Worm (Caenorhabditis elegans) whole organism, young adult: ENCODE results near the gene C48B4.3.

Source experiments
- D2030.7 ChIP-seq: fragments of 200-800 bp; sonication (Bioruptor generic); IDR thresholded peaks from 2 replicates; pipeline ENCODE4 v1.3.6; 2022; ENCODE audit warnings: missing genetic modification reagents, missing genetic modification characterization, missing compliant biosample characterization
- F22D6.2 ChIP-seq: sonication (generic microtip); optimal IDR thresholded peaks from 2 replicates; lab custom pipeline; 2016; ENCODE audit warnings: mild to moderate bottlenecking, missing genetic modification characterization, missing compliant biosample characterization
- F23B12.7 ChIP-seq: sonication (generic microtip); optimal IDR thresholded peaks from 2 replicates; lab custom pipeline; 2017; ENCODE audit warnings: missing genetic modification characterization, mild to moderate bottlenecking, missing compliant biosample characterization, antibody characterized with exemption, moderate library complexity; ENCODE audit not compliant: insufficient read depth
- F39B2.1 ChIP-seq: fragments of 200-800 bp; sonication (Bioruptor generic); IDR thresholded peaks from 2 replicates; pipeline ENCODE4 v1.3.6; 2022; ENCODE audit warnings: missing genetic modification reagents, missing genetic modification characterization, missing compliant biosample characterization
- F57A8.1 ChIP-seq: fragments of 200-800 bp; sonication (Bioruptor generic); optimal IDR thresholded peaks from 2 replicates; lab custom pipeline; 2018; ENCODE audit warnings: mild to moderate bottlenecking, missing genetic modification characterization, moderate library complexity, missing compliant biosample characterization
- K11D2.4 ChIP-seq: fragments of 200-800 bp; sonication (Bioruptor generic); IDR thresholded peaks from 2 replicates; pipeline ENCODE4 v1.3.6; 2022; ENCODE audit warnings: missing genetic modification reagents, missing genetic modification characterization, missing compliant biosample characterization
- K12H6.12 ChIP-seq: fragments of 200-800 bp; sonication (Bioruptor generic); optimal IDR thresholded peaks from 2 replicates; lab custom pipeline; 2018; ENCODE audit warnings: mild to moderate bottlenecking, missing genetic modification characterization, missing compliant biosample characterization
- T07F8.4 ChIP-seq: sonication (generic microtip); optimal IDR thresholded peaks from 2 replicates; lab custom pipeline; 2016; ENCODE audit warnings: mild to moderate bottlenecking, missing genetic modification characterization, moderate library complexity, missing compliant biosample characterization
- T26A5.8 ChIP-seq: sonication (generic microtip); optimal IDR thresholded peaks from 2 replicates; lab custom pipeline; 2016; ENCODE audit warnings: missing genetic modification characterization, missing compliant biosample characterization
- Y56A3A.18 ChIP-seq: fragments of 200-800 bp; sonication (Bioruptor generic); IDR thresholded peaks from 2 replicates; pipeline ENCODE4 v1.3.6; 2022; ENCODE audit warnings: missing genetic modification reagents, missing genetic modification characterization, missing compliant biosample characterization
- ama-1 ChIP-seq, 3 experiments: fragments of 150-350 bp in 1 of 3; sonication (generic microtip) in 2 of 3; optimal IDR thresholded peaks; 2 replicates each; lab custom pipeline; 2014 to 2018; ENCODE audit warnings: missing biosample characterization in 2 of 3, missing genetic modification characterization in 2 of 3, missing genetic modification reagents in 2 of 3
- aptf-2 ChIP-seq: fragments of 200-800 bp; sonication (Bioruptor generic); conservative IDR thresholded peaks from 2 replicates; pipeline ENCODE4 v1.3.6; 2022; ENCODE audit warnings: missing genetic modification reagents, missing genetic modification characterization, missing compliant biosample characterization
- aptf-3 ChIP-seq: fragments of 200-800 bp; sonication (Bioruptor generic); IDR thresholded peaks from 2 replicates; pipeline ENCODE4 v1.3.6; 2022; ENCODE audit warnings: missing genetic modification characterization, missing compliant biosample characterization
- athp-1 ChIP-seq: sonication (generic microtip); optimal IDR thresholded peaks from 2 replicates; lab custom pipeline; 2017; ENCODE audit warnings: mild to moderate bottlenecking, missing genetic modification characterization, missing compliant biosample characterization
- ccch-3 ChIP-seq: fragments of 200-800 bp; sonication (Bioruptor generic); optimal IDR thresholded peaks from 2 replicates; lab custom pipeline; 2018; ENCODE audit warnings: mild to moderate bottlenecking, missing genetic modification characterization, missing compliant biosample characterization
- cebp-1 ChIP-seq, 2 experiments: fragments of 200-800 bp in 1 of 2; sonication (Bioruptor generic) in 1 of 2; sonication (generic microtip) in 1 of 2; IDR thresholded peaks in 1 of 2; optimal IDR thresholded peaks in 1 of 2; 2 replicates each; pipeline versions ENCODE4 v1.3.6 to Lab custom; 2017 to 2022; ENCODE audit warnings: missing compliant biosample characterization in 2 of 2, missing genetic modification characterization in 2 of 2, mild to moderate bottlenecking in 1 of 2, missing genetic modification reagents in 1 of 2, moderate library complexity in 1 of 2
- ceh-100 ChIP-seq: fragments of 200-800 bp; sonication (Bioruptor generic); IDR thresholded peaks from 2 replicates; pipeline ENCODE4 v1.3.6; 2022; ENCODE audit warnings: missing genetic modification reagents, missing genetic modification characterization, missing compliant biosample characterization
- ceh-27 ChIP-seq: fragments of 200-800 bp; sonication (Bioruptor generic); optimal IDR thresholded peaks from 2 replicates; lab custom pipeline; 2018; ENCODE audit warnings: mild to moderate bottlenecking, missing genetic modification characterization, moderate library complexity, missing compliant biosample characterization
- ceh-58 ChIP-seq: fragments of 200-800 bp; sonication (Bioruptor generic); IDR thresholded peaks from 2 replicates; pipeline ENCODE4 v1.3.6; 2022; ENCODE audit warnings: missing genetic modification characterization, missing compliant biosample characterization
- ceh-91 ChIP-seq: fragments of 200-800 bp; sonication (Bioruptor generic); IDR thresholded peaks from 2 replicates; pipeline ENCODE4 v1.3.6; 2022; ENCODE audit warnings: missing genetic modification reagents, missing genetic modification characterization, missing compliant biosample characterization
- dox-1 ChIP-seq: fragments of 200-800 bp; sonication (Bioruptor generic); IDR thresholded peaks from 2 replicates; pipeline ENCODE4 v1.3.6; 2022; ENCODE audit warnings: missing genetic modification reagents, missing genetic modification characterization, missing compliant biosample characterization
- dpff-1 ChIP-seq: sonication (generic microtip); optimal IDR thresholded peaks from 2 replicates; lab custom pipeline; 2017; ENCODE audit warnings: mild to moderate bottlenecking, missing genetic modification characterization, missing compliant biosample characterization
- efl-1 ChIP-seq: fragments of 150-350 bp; optimal IDR thresholded peaks from 2 replicates; lab custom pipeline; 2014; ENCODE audit warnings: missing biosample characterization, missing genetic modification reagents, missing genetic modification characterization
- egl-44 ChIP-seq: fragments of 200-800 bp; sonication (Bioruptor generic); IDR thresholded peaks from 2 replicates; pipeline ENCODE4 v1.3.6; 2022; ENCODE audit warnings: missing genetic modification reagents, missing genetic modification characterization, missing compliant biosample characterization
- ekl-4 ChIP-seq: fragments of 200-800 bp; sonication (Bioruptor generic); IDR thresholded peaks from 2 replicates; pipeline ENCODE4 v1.3.6; 2022; ENCODE audit warnings: missing genetic modification reagents, missing genetic modification characterization, missing compliant biosample characterization
- hmg-1.2 ChIP-seq: fragments of 200-800 bp; sonication (Bioruptor generic); IDR thresholded peaks from 2 replicates; pipeline ENCODE4 v1.3.6; 2022; ENCODE audit warnings: missing genetic modification reagents, missing genetic modification characterization, missing compliant biosample characterization
- hrde-1 ChIP-seq: sonication (generic microtip); optimal IDR thresholded peaks from 2 replicates; lab custom pipeline; 2016; ENCODE audit warnings: missing genetic modification characterization, mild to moderate bottlenecking, missing compliant biosample characterization, moderate library complexity, missing genotype, missing genetic modification reagents, borderline replicate concordance
- lag-1 ChIP-seq: fragments of 200-800 bp; sonication (Bioruptor generic); IDR thresholded peaks from 2 replicates; pipeline ENCODE4 v1.3.6; 2022; ENCODE audit warnings: missing genetic modification reagents, missing genetic modification characterization, missing compliant biosample characterization
- lin-54 ChIP-seq: fragments of 200-800 bp; sonication (Bioruptor generic); optimal IDR thresholded peaks from 2 replicates; lab custom pipeline; 2018; ENCODE audit warnings: mild to moderate bottlenecking, missing genetic modification characterization, missing compliant biosample characterization
- lir-1 ChIP-seq: fragments of 200-800 bp; sonication (Bioruptor generic); conservative IDR thresholded peaks from 2 replicates; pipeline ENCODE4 v1.3.6; 2022; ENCODE audit warnings: missing genetic modification reagents, missing genetic modification characterization, missing compliant biosample characterization
- madf-6 ChIP-seq: fragments of 200-800 bp; sonication (Bioruptor generic); IDR thresholded peaks from 2 replicates; pipeline ENCODE4 v1.3.6; 2022; ENCODE audit warnings: missing genetic modification reagents, missing genetic modification characterization, missing compliant biosample characterization
- mes-4 ChIP-seq: sonication (generic microtip); optimal IDR thresholded peaks from 2 replicates; lab custom pipeline; 2016; ENCODE audit warnings: missing genotype, missing genetic modification characterization, missing compliant biosample characterization
- nhr-120 ChIP-seq: fragments of 200-800 bp; sonication (Bioruptor generic); IDR thresholded peaks from 2 replicates; pipeline ENCODE4 v1.3.6; 2022; ENCODE audit warnings: missing genetic modification characterization, missing compliant biosample characterization
- nhr-179 ChIP-seq: sonication (generic microtip); optimal IDR thresholded peaks from 2 replicates; lab custom pipeline; 2016; ENCODE audit warnings: mild to moderate bottlenecking, missing genetic modification characterization, missing compliant biosample characterization
- nhr-27 ChIP-seq: fragments of 200-800 bp; sonication (Bioruptor generic); optimal IDR thresholded peaks from 2 replicates; lab custom pipeline; 2018; ENCODE audit warnings: mild to moderate bottlenecking, missing genetic modification characterization, moderate library complexity, missing compliant biosample characterization
- nhr-90 ChIP-seq: sonication (generic microtip); optimal IDR thresholded peaks from 2 replicates; lab custom pipeline; 2016; ENCODE audit warnings: missing genotype, mild to moderate bottlenecking, missing genetic modification characterization, missing compliant biosample characterization
- repo-1 ChIP-seq: sonication (generic microtip); optimal IDR thresholded peaks from 2 replicates; lab custom pipeline; 2017; ENCODE audit warnings: mild to moderate bottlenecking, missing genetic modification characterization, missing compliant biosample characterization
- rpc-1 ChIP-seq, 2 experiments: fragments of 150-350 bp in 1 of 2; sonication (generic microtip) in 1 of 2; optimal IDR thresholded peaks; 2 replicates each; lab custom pipeline; 2014 to 2018; ENCODE audit warnings: missing biosample characterization in 1 of 2, missing genetic modification characterization in 1 of 2, missing genetic modification reagents in 1 of 2, missing genotype in 1 of 2
- sea-2 ChIP-seq: fragments of 200-800 bp; sonication (Bioruptor generic); IDR thresholded peaks from 2 replicates; pipeline ENCODE4 v1.3.6; 2022; ENCODE audit warnings: missing genetic modification characterization, missing compliant biosample characterization
- somi-1 ChIP-seq: fragments of 200-800 bp; sonication (Bioruptor generic); optimal IDR thresholded peaks from 2 replicates; lab custom pipeline; 2018; ENCODE audit warnings: mild to moderate bottlenecking, missing genetic modification characterization, missing compliant biosample characterization
- unc-62 ChIP-seq: fragments of 150-350 bp; optimal IDR thresholded peaks from 2 replicates; lab custom pipeline; 2014; ENCODE audit warnings: missing biosample characterization, missing genetic modification reagents, missing genetic modification characterization
- xnd-1 ChIP-seq: sonication (generic microtip); optimal IDR thresholded peaks from 2 replicates; lab custom pipeline; 2016; ENCODE audit warnings: missing genotype, missing genetic modification reagents, missing genetic modification characterization, missing compliant biosample characterization
- ztf-25 ChIP-seq: fragments of 200-800 bp; sonication (Bioruptor generic); IDR thresholded peaks from 2 replicates; pipeline ENCODE4 v1.3.6; 2022; ENCODE audit warnings: missing genetic modification reagents, missing genetic modification characterization, missing compliant biosample characterization
- ztf-26 ChIP-seq: sonication (generic microtip); optimal IDR thresholded peaks from 2 replicates; lab custom pipeline; 2017; ENCODE audit warnings: missing genetic modification characterization, missing compliant biosample characterization
- ztf-28 ChIP-seq: fragments of 200-800 bp; sonication (Bioruptor generic); IDR thresholded peaks from 2 replicates; pipeline ENCODE4 v1.3.6; 2022; ENCODE audit warnings: missing genetic modification reagents, missing genetic modification characterization, missing compliant biosample characterization

C48B4.3 gene

ce11 chrIII:9615114-9615513, 32.9 kb upstream of the C48B4.3 start (continued):
- peak; percentile 43 for TF ChIP-seq efl-1 (GFP tag; lab: Kevin White, UChicago)
- TF ChIP-seq ceh-58 (GFP tag; lab: Robert Waterston, UW), result no peak
- TF ChIP-seq F57A8.1 (GFP tag; lab: Kevin White, UChicago), result no peak
- no peak for TF ChIP-seq K11D2.4 (GFP tag; lab: Robert Waterston, UW)
- TF ChIP-seq dox-1, result no peak
- TF ChIP-seq cebp-1 (GFP tag; IDR thresholded peaks at IDR 0.05; lab: Robert Waterston, UW), result no peak
- TF ChIP-seq cebp-1 (tag; optimal IDR thresholded peaks at IDR 0.05; lab: Kevin White, UChicago), result no peak
- no peak for TF ChIP-seq somi-1 (GFP tag; lab: Kevin White, UChicago)
- peak; percentile 69; the same call in 1 of the 2 replicates for TF ChIP-seq Y56A3A.18 (GFP tag; lab: Robert Waterston, UW)
- TF ChIP-seq lir-1 (GFP tag; lab: Robert Waterston, UW), result no peak
- no peak for TF ChIP-seq dpff-1 (tag; lab: Kevin White, UChicago)
- TF ChIP-seq ekl-4 (GFP tag; lab: Robert Waterston, UW), result peak; percentile 68
- TF ChIP-seq nhr-90 (tag; lab: Kevin White, UChicago), result no peak
- no peak for TF ChIP-seq F23B12.7
- TF ChIP-seq aptf-2 (GFP tag; lab: Robert Waterston, UW), result no peak
- TF ChIP-seq nhr-120 (GFP tag; lab: Robert Waterston, UW), result no peak
- TF ChIP-seq nhr-27, result no peak
- TF ChIP-seq sea-2 (GFP tag; lab: Robert Waterston, UW), result no peak
- TF ChIP-seq T07F8.4 (tag; lab: Kevin White, UChicago), result no peak
- TF ChIP-seq ccch-3 (GFP tag; lab: Kevin White, UChicago), result no peak
- TF ChIP-seq xnd-1, result peak; percentile 21
- no peak for TF ChIP-seq repo-1 (tag; lab: Kevin White, UChicago)
- TF ChIP-seq ztf-25 (GFP tag; lab: Robert Waterston, UW), result no peak
- TF ChIP-seq D2030.7 (GFP tag; lab: Robert Waterston, UW), result no peak; the same call in 1 of the 2 replicates
- no peak for TF ChIP-seq ama-1 (optimal IDR thresholded peaks at IDR 0.05; lab: Kevin White, UChicago)
- peak in 1 of 2 experiments; percentile 21 for TF ChIP-seq ama-1 (GFP tag; optimal IDR thresholded peaks at IDR 0.05; lab: Kevin White, UChicago)
- TF ChIP-seq F39B2.1 (GFP tag; lab: Robert Waterston, UW), result peak; percentile 58; the same call in 1 of the 2 replicates
- no peak for TF ChIP-seq ztf-28 (GFP tag; lab: Robert Waterston, UW)
- TF ChIP-seq athp-1 (tag; lab: Kevin White, UChicago), result peak; percentile 80
- no peak for TF ChIP-seq mes-4 (tag; lab: Kevin White, UChicago)
- TF ChIP-seq madf-6, result peak; percentile 83
- peak; percentile 49; the same call in 1 of the 2 replicates for TF ChIP-seq ceh-100 (GFP tag; lab: Robert Waterston, UW)
- no peak for TF ChIP-seq rpc-1 (optimal IDR thresholded peaks at IDR 0.05; lab: Kevin White, UChicago)
- TF ChIP-seq rpc-1 (tag; optimal IDR thresholded peaks at IDR 0.05; lab: Kevin White, UChicago), result no peak
- no peak for TF ChIP-seq ceh-91 (GFP tag; lab: Robert Waterston, UW)
- TF ChIP-seq T26A5.8, result no peak
- TF ChIP-seq lag-1, result no peak
- peak; percentile 44 for TF ChIP-seq hmg-1.2
- TF ChIP-seq F22D6.2 (tag; lab: Kevin White, UChicago), result no peak
- no peak for TF ChIP-seq ceh-27
- no peak for TF ChIP-seq aptf-3 (GFP tag; lab: Robert Waterston, UW)
- TF ChIP-seq lin-54 (GFP tag; lab: Kevin White, UChicago), result peak; percentile 63
- TF ChIP-seq nhr-179, result no peak
- TF ChIP-seq K12H6.12 (tag; lab: Kevin White, UChicago), result no peak
- peak; percentile 72 for TF ChIP-seq hrde-1 (tag; lab: Kevin White, UChicago)
- no peak for TF ChIP-seq unc-62
- no peak for TF ChIP-seq ztf-26
- TF ChIP-seq egl-44, result no peak
- TF ChIP-seq, all 124 proteins: peak for 40
